Worm (Caenorhabditis elegans) whole organism, L1 larva: ENCODE results near the gene C09G12.17.

ENCODE experiments used
- Y116A8C.19 ChIP-seq: sonication (generic microtip); optimal IDR thresholded peaks from 2 replicates; lab custom pipeline; 2016; ENCODE audit warnings: missing compliant biosample characterization, missing genetic modification characterization, borderline replicate concordance
- alr-1 ChIP-seq: fragments of 200-800 bp; sonication (Bioruptor generic); optimal IDR thresholded peaks from 2 replicates; lab custom pipeline; 2018; ENCODE audit warnings: borderline replicate concordance, mild to moderate bottlenecking, missing genetic modification characterization, missing compliant biosample characterization
- aly-2 ChIP-seq: fragments of 150-350 bp; optimal IDR thresholded peaks from 2 replicates; lab custom pipeline; 2014; ENCODE audit warnings: missing biosample characterization, missing genetic modification characterization
- ceh-63 ChIP-seq: fragments of 200-800 bp; sonication (Bioruptor generic); optimal IDR thresholded peaks from 2 replicates; lab custom pipeline; 2018; ENCODE audit warnings: mild to moderate bottlenecking, missing genetic modification characterization, missing compliant biosample characterization
- ceh-8 ChIP-seq: fragments of 200-800 bp; sonication (Bioruptor generic); optimal IDR thresholded peaks from 2 replicates; lab custom pipeline; 2018; ENCODE audit warnings: mild to moderate bottlenecking, missing genetic modification characterization, moderate library complexity, missing compliant biosample characterization
- ceh-82 ChIP-seq, 3 experiments: fragments of 150-350 bp in 1 of 3; sonication (generic microtip) in 2 of 3; optimal IDR thresholded peaks; 2 replicates each; lab custom pipeline; 2014 to 2017; ENCODE audit warnings: missing biosample characterization in 3 of 3, missing genetic modification characterization in 3 of 3
- ceh-90 ChIP-seq: sonication (generic microtip); optimal IDR thresholded peaks from 2 replicates; lab custom pipeline; 2016; ENCODE audit warnings: missing genetic modification characterization, missing compliant biosample characterization
- ces-1 ChIP-seq: fragments of 150-350 bp; optimal IDR thresholded peaks from 2 replicates; lab custom pipeline; 2014; ENCODE audit warnings: missing biosample characterization, missing genetic modification reagents, missing genetic modification characterization
- dpl-1 ChIP-seq, 3 experiments: fragments of 150-350 bp in 2 of 3; sonication (generic microtip) in 1 of 3; optimal IDR thresholded peaks; 2 replicates each; lab custom pipeline; 2014 to 2017; ENCODE audit warnings: missing biosample characterization in 3 of 3, missing genetic modification characterization in 3 of 3, missing genetic modification reagents in 3 of 3
- dsc-1 ChIP-seq: sonication (generic microtip); optimal IDR thresholded peaks from 2 replicates; lab custom pipeline; 2016; ENCODE audit warnings: mild to moderate bottlenecking, missing genetic modification characterization, missing compliant biosample characterization
- efl-3 ChIP-seq: fragments of 200-800 bp; sonication (Bioruptor generic); optimal IDR thresholded peaks from 2 replicates; lab custom pipeline; 2018; ENCODE audit warnings: mild to moderate bottlenecking, missing genetic modification characterization, missing compliant biosample characterization
- egl-13 ChIP-seq: sonication (generic microtip); optimal IDR thresholded peaks from 2 replicates; lab custom pipeline; 2016; ENCODE audit warnings: missing genotype, missing genetic modification reagents, missing genetic modification characterization, missing compliant biosample characterization
- egl-27 ChIP-seq, 2 experiments: fragments of 150-350 bp in 1 of 2; sonication (generic microtip); optimal IDR thresholded peaks; 3 replicates each; lab custom pipeline; 2017 to 2018; ENCODE audit warnings: missing biosample characterization in 2 of 2, missing genetic modification characterization in 2 of 2, missing genetic modification reagents in 2 of 2
- elt-2 ChIP-seq: sonication (generic microtip); optimal IDR thresholded peaks from 2 replicates; lab custom pipeline; 2016; ENCODE audit warnings: missing genetic modification characterization, mild to moderate bottlenecking, inconsistent platforms, missing compliant biosample characterization, missing genetic modification reagents
- elt-3 ChIP-seq, 6 experiments: fragments of 150-350 bp in 1 of 6; sonication (generic microtip); optimal IDR thresholded peaks; 2 replicates each; lab custom pipeline; 2017 to 2018; ENCODE audit warnings: missing biosample characterization in 6 of 6, missing genetic modification characterization in 6 of 6, inconsistent platforms in 1 of 6
- ets-5 ChIP-seq: fragments of 200-800 bp; sonication (Bioruptor generic); IDR thresholded peaks from 2 replicates; pipeline ENCODE4 v1.3.6; 2022; ENCODE audit warnings: missing genetic modification characterization, missing compliant biosample characterization
- fkh-4 ChIP-seq: sonication (generic microtip); optimal IDR thresholded peaks from 2 replicates; lab custom pipeline; 2016; ENCODE audit warnings: missing compliant biosample characterization, missing genetic modification characterization, borderline replicate concordance
- fkh-8 ChIP-seq: sonication (generic microtip); optimal IDR thresholded peaks from 2 replicates; lab custom pipeline; 2016; ENCODE audit warnings: mild to moderate bottlenecking, missing genetic modification characterization, missing compliant biosample characterization
- grh-1 ChIP-seq: fragments of 200-800 bp; sonication (Bioruptor generic); IDR thresholded peaks from 2 replicates; pipeline ENCODE4 v1.3.6; 2022; ENCODE audit warnings: missing genetic modification reagents, missing genetic modification characterization, missing compliant biosample characterization
- hlh-17 ChIP-seq: fragments of 200-800 bp; sonication (Bioruptor generic); optimal IDR thresholded peaks from 2 replicates; lab custom pipeline; 2018; ENCODE audit warnings: missing genetic modification characterization, mild to moderate bottlenecking, missing compliant biosample characterization, moderate library complexity, borderline replicate concordance
- hpl-2 ChIP-seq: fragments of 150-350 bp; optimal IDR thresholded peaks from 2 replicates; lab custom pipeline; 2014; ENCODE audit warnings: missing biosample characterization, missing genetic modification reagents, missing genetic modification characterization
- irx-1 ChIP-seq: sonication (generic microtip); optimal IDR thresholded peaks from 2 replicates; lab custom pipeline; 2016; ENCODE audit warnings: missing genetic modification characterization, missing compliant biosample characterization
- isw-1 ChIP-seq: fragments of 200-800 bp; sonication (Bioruptor generic); IDR thresholded peaks from 2 replicates; pipeline ENCODE4 v1.3.6; 2022; ENCODE audit warnings: missing genetic modification characterization, missing compliant biosample characterization
- jun-1 ChIP-seq: fragments of 150-350 bp; optimal IDR thresholded peaks from 2 replicates; lab custom pipeline; 2014; ENCODE audit warnings: missing biosample characterization, missing genetic modification reagents, missing genetic modification characterization
- lin-14 ChIP-seq: fragments of 200-800 bp; sonication (Bioruptor generic); optimal IDR thresholded peaks from 2 replicates; lab custom pipeline; 2018; ENCODE audit warnings: mild to moderate bottlenecking, missing genetic modification characterization, moderate library complexity, missing compliant biosample characterization
- lin-35 ChIP-seq, 2 experiments: fragments of 150-350 bp; optimal IDR thresholded peaks; 2 replicates each; lab custom pipeline; 2014; ENCODE audit warnings: missing biosample characterization in 2 of 2, missing genetic modification characterization in 2 of 2, missing genetic modification reagents in 2 of 2
- lin-39 ChIP-seq: fragments of 150-350 bp; optimal IDR thresholded peaks from 2 replicates; lab custom pipeline; 2014; ENCODE audit warnings: missing biosample characterization, missing genetic modification reagents, missing genetic modification characterization
- lsy-2 ChIP-seq, 2 experiments: fragments of 150-350 bp; optimal IDR thresholded peaks; 2 replicates each; lab custom pipeline; 2014; ENCODE audit warnings: missing biosample characterization in 2 of 2, missing genetic modification characterization in 2 of 2
- mef-2 ChIP-seq: fragments of 150-350 bp; optimal IDR thresholded peaks from 2 replicates; lab custom pipeline; 2014; ENCODE audit warnings: missing biosample characterization, missing genetic modification characterization
- mep-1 ChIP-seq: fragments of 150-350 bp; optimal IDR thresholded peaks from 2 replicates; lab custom pipeline; 2014; ENCODE audit warnings: missing biosample characterization, missing genetic modification characterization
- nhr-11 ChIP-seq: fragments of 150-350 bp; optimal IDR thresholded peaks from 2 replicates; lab custom pipeline; 2014; ENCODE audit warnings: missing biosample characterization, missing genetic modification characterization
- nhr-12 ChIP-seq: sonication (generic microtip); optimal IDR thresholded peaks from 2 replicates; lab custom pipeline; 2017; ENCODE audit warnings: missing biosample characterization, missing genetic modification characterization
- nhr-19 ChIP-seq: fragments of 200-800 bp; sonication (Bioruptor generic); conservative IDR thresholded peaks from 2 replicates; pipeline ENCODE4 v1.3.6; 2022; ENCODE audit warnings: missing genetic modification characterization, missing compliant biosample characterization
- nhr-20 ChIP-seq: sonication (generic microtip); optimal IDR thresholded peaks from 2 replicates; lab custom pipeline; 2016; ENCODE audit warnings: mild to moderate bottlenecking, missing genetic modification characterization, missing compliant biosample characterization
- nhr-237 ChIP-seq: fragments of 150-350 bp; optimal IDR thresholded peaks from 2 replicates; lab custom pipeline; 2014; ENCODE audit warnings: missing biosample characterization, missing genetic modification characterization
- nhr-28 ChIP-seq: fragments of 150-350 bp; optimal IDR thresholded peaks from 2 replicates; lab custom pipeline; 2014; ENCODE audit warnings: missing biosample characterization, missing genetic modification characterization
- nhr-76 ChIP-seq: sonication (generic microtip); optimal IDR thresholded peaks from 2 replicates; lab custom pipeline; 2017; ENCODE audit warnings: missing biosample characterization, missing genetic modification characterization
- nhr-77 ChIP-seq: fragments of 150-350 bp; optimal IDR thresholded peaks from 2 replicates; lab custom pipeline; 2014; ENCODE audit warnings: missing biosample characterization, missing genetic modification characterization
- nhr-85 ChIP-seq: sonication (generic microtip); peaks from one replicate; lab custom pipeline; 2016; ENCODE audit warnings: missing genetic modification characterization, inconsistent platforms, missing compliant biosample characterization
- nhr-90 ChIP-seq: sonication (generic microtip); optimal IDR thresholded peaks from 2 replicates; lab custom pipeline; 2016; ENCODE audit warnings: mild to moderate bottlenecking, missing genetic modification characterization, missing compliant biosample characterization; ENCODE audit not compliant: poor library complexity
- pag-3 ChIP-seq: sonication (generic microtip); optimal IDR thresholded peaks from 2 replicates; lab custom pipeline; 2017; ENCODE audit warnings: missing genetic modification characterization, mild to moderate bottlenecking, missing compliant biosample characterization, antibody characterized with exemption, borderline replicate concordance; ENCODE audit not compliant: insufficient read depth
- pax-3 ChIP-seq: fragments of 200-800 bp; sonication (Bioruptor generic); optimal IDR thresholded peaks from 2 replicates; lab custom pipeline; 2018; ENCODE audit warnings: mild to moderate bottlenecking, missing genetic modification characterization, moderate library complexity, missing compliant biosample characterization
- skn-1 ChIP-seq: fragments of 150-350 bp; optimal IDR thresholded peaks from 2 replicates; lab custom pipeline; 2014; ENCODE audit warnings: missing biosample characterization, missing genetic modification characterization
- snpc-4 ChIP-seq: fragments of 150-350 bp; optimal IDR thresholded peaks from 2 replicates; lab custom pipeline; 2014; ENCODE audit warnings: missing biosample characterization, missing genetic modification characterization
- snu-23 ChIP-seq: sonication (generic microtip); optimal IDR thresholded peaks from 2 replicates; lab custom pipeline; 2016; ENCODE audit warnings: missing genetic modification characterization, missing compliant biosample characterization
- sox-4 ChIP-seq: sonication (generic microtip); optimal IDR thresholded peaks from 2 replicates; lab custom pipeline; 2016; ENCODE audit warnings: missing genetic modification characterization, missing compliant biosample characterization
- tlp-1 ChIP-seq: fragments of 150-350 bp; optimal IDR thresholded peaks from 2 replicates; lab custom pipeline; 2014; ENCODE audit warnings: missing biosample characterization, missing genetic modification characterization
- unc-86 ChIP-seq: sonication (generic microtip); optimal IDR thresholded peaks from 2 replicates; lab custom pipeline; 2016; ENCODE audit warnings: missing genetic modification characterization, missing compliant biosample characterization
- vab-15 ChIP-seq: sonication (generic microtip); optimal IDR thresholded peaks from 2 replicates; lab custom pipeline; 2017; ENCODE audit warnings: missing genotype, mild to moderate bottlenecking, missing genetic modification characterization, missing compliant biosample characterization
- xbp-1 ChIP-seq: sonication (generic microtip); optimal IDR thresholded peaks from 2 replicates; lab custom pipeline; 2016; ENCODE audit warnings: missing genetic modification characterization, missing compliant biosample characterization
- zag-1 ChIP-seq: fragments of 150-350 bp; optimal IDR thresholded peaks from 2 replicates; lab custom pipeline; 2014; ENCODE audit warnings: missing biosample characterization, missing genetic modification characterization
- zip-4 ChIP-seq: fragments of 200-800 bp; sonication (Bioruptor generic); optimal IDR thresholded peaks from 2 replicates; lab custom pipeline; 2018; ENCODE audit warnings: mild to moderate bottlenecking, missing genetic modification characterization, moderate library complexity, missing compliant biosample characterization

C09G12.17 gene

ce11 chrIV:3524584-3525020 lies 28.3 kb upstream of the C09G12.17 start (continued):
- TF ChIP-seq nhr-20 (tag; lab: Kevin White, UChicago) (peak; percentile 61), dsc-1 (peak; percentile 50), nhr-77 (tag; lab: Kevin White, UChicago) (peak; percentile 4), fkh-4 (tag; lab: Kevin White, UChicago) (no peak), ceh-8 (GFP tag; lab: Kevin White, UChicago) (peak; percentile 41), lin-35 (GFP tag; optimal IDR thresholded peaks at IDR 0.05; lab: Kevin White, UChicago) (peak; percentile 28 to 66), mep-1 (peak; percentile 53), egl-13 (tag; lab: Kevin White, UChicago) (no peak), lin-39 (tag; lab: Kevin White, UChicago) (no peak), unc-86 (tag; lab: Kevin White, UChicago) (peak; percentile 14), aly-2 (peak; percentile 53), nhr-90 (tag; lab: Kevin White, UChicago) (peak; percentile 72), ces-1 (GFP tag; lab: Kevin White, UChicago) (no peak), zip-4 (GFP tag; lab: Kevin White, UChicago) (peak; percentile 27), hpl-2 (no peak), nhr-12 (tag; lab: Kevin White, UChicago) (no peak), hlh-17 (GFP tag; lab: Kevin White, UChicago) (no peak), tlp-1 (no peak), ets-5 (no peak), zag-1 (no peak), pag-3 (tag; lab: Kevin White, UChicago) (no peak), snu-23 (GFP tag; lab: Kevin White, UChicago) (peak; percentile 84), alr-1 (no peak), elt-2 (no peak), isw-1 (GFP tag; lab: Robert Waterston, UW) (no peak), xbp-1 (peak; percentile 38), jun-1 (tag; lab: Kevin White, UChicago) (peak; percentile 23), lin-14 (GFP tag; lab: Kevin White, UChicago) (no peak), mef-2 (tag; lab: Kevin White, UChicago) (no peak), sox-4 (no peak), nhr-76 (tag; lab: Kevin White, UChicago) (no peak), pax-3 (tag; lab: Kevin White, UChicago) (no peak), irx-1 (tag; lab: Kevin White, UChicago) (peak; percentile 30), skn-1 (peak; percentile 0), ceh-90 (tag; lab: Kevin White, UChicago) (no peak), ceh-82 (tag; optimal IDR thresholded peaks at IDR 0.05; lab: Kevin White, UChicago) (peak in 2 of 3 experiments; percentile 30 to 44), vab-15 (tag; lab: Kevin White, UChicago) (no peak), ceh-63 (GFP tag; lab: Kevin White, UChicago) (no peak), grh-1 (GFP tag; lab: Robert Waterston, UW) (no peak), nhr-11 (no peak), nhr-85 (tag; lab: Kevin White, UChicago) (peak; percentile 53), nhr-19 (GFP tag; lab: Robert Waterston, UW) (peak; percentile 71), nhr-237 (tag; lab: Kevin White, UChicago) (no peak), efl-3 (GFP tag; lab: Kevin White, UChicago) (peak; percentile 25), fkh-8 (tag; lab: Kevin White, UChicago) (peak; percentile 64), snpc-4 (peak; percentile 35), Y116A8C.19 (tag; lab: Kevin White, UChicago) (no peak), lsy-2 (tag; optimal IDR thresholded peaks at IDR 0.05; lab: Kevin White, UChicago) (peak; percentile 39 to 66), dpl-1 (GFP tag; optimal IDR thresholded peaks at IDR 0.05; lab: Kevin White, UChicago) (peak; percentile 4 to 16 (median 13)), elt-3 (tag; optimal IDR thresholded peaks at IDR 0.05; lab: Kevin White, UChicago) (no peak), nhr-28 (tag; lab: Kevin White, UChicago) (no peak), egl-27 (tag; optimal IDR thresholded peaks at IDR 0.05; lab: Kevin White, UChicago) (no peak)
